Worm (Caenorhabditis elegans) whole organism, late embryonic: ENCODE data around the gene fbxa-82.

Source experiments
- C38D4.7 ChIP-seq: fragments of 200-800 bp; sonication (Bioruptor generic); optimal IDR thresholded peaks from 2 replicates; lab custom pipeline; 2018; ENCODE audit warnings: mild to moderate bottlenecking, missing genetic modification characterization, moderate library complexity, missing compliant biosample characterization
- F13H6.1 ChIP-seq: sonication (generic microtip); optimal IDR thresholded peaks from 2 replicates; lab custom pipeline; 2016; ENCODE audit warnings: missing genetic modification characterization, missing compliant biosample characterization
- K02D7.2 ChIP-seq: sonication (generic microtip); optimal IDR thresholded peaks from 2 replicates; lab custom pipeline; 2017; ENCODE audit warnings: mild to moderate bottlenecking, missing genetic modification characterization, missing compliant biosample characterization
- K09A11.1 ChIP-seq: sonication (generic microtip); optimal IDR thresholded peaks from 2 replicates; lab custom pipeline; 2017; ENCODE audit warnings: antibody characterized with exemption, mild to moderate bottlenecking, missing genetic modification characterization, missing compliant biosample characterization; ENCODE audit not compliant: insufficient read depth
- Y22D7AL.16 ChIP-seq: sonication (generic microtip); optimal IDR thresholded peaks from 2 replicates; lab custom pipeline; 2016; ENCODE audit warnings: missing genetic modification characterization, missing compliant biosample characterization
- ama-1 ChIP-seq: fragments of 150-350 bp; optimal IDR thresholded peaks from 2 replicates; lab custom pipeline; 2014
- ceh-14 ChIP-seq: sonication (generic microtip); optimal IDR thresholded peaks from 2 replicates; lab custom pipeline; 2016; ENCODE audit warnings: missing genotype, missing genetic modification characterization, missing compliant biosample characterization
- ceh-22 ChIP-seq: sonication (generic microtip); optimal IDR thresholded peaks from 2 replicates; lab custom pipeline; 2017; ENCODE audit warnings: missing biosample characterization, missing genetic modification characterization
- ceh-24 ChIP-seq: sonication (generic microtip); optimal IDR thresholded peaks from 2 replicates; lab custom pipeline; 2016; ENCODE audit warnings: mild to moderate bottlenecking, missing genetic modification characterization, missing compliant biosample characterization
- ceh-30 ChIP-seq: fragments of 150-350 bp; optimal IDR thresholded peaks from 2 replicates; lab custom pipeline; 2014; ENCODE audit warnings: missing biosample characterization, missing genetic modification characterization
- ceh-34 ChIP-seq: sonication (generic microtip); optimal IDR thresholded peaks from 2 replicates; lab custom pipeline; 2016; ENCODE audit warnings: mild to moderate bottlenecking, missing genetic modification characterization, missing compliant biosample characterization
- ceh-45 ChIP-seq: fragments of 200-800 bp; sonication (Bioruptor generic); IDR thresholded peaks from 2 replicates; pipeline ENCODE4 v1.3.6; 2022; ENCODE audit warnings: missing genetic modification reagents, missing genetic modification characterization, missing compliant biosample characterization
- ceh-48 ChIP-seq: sonication (generic microtip); optimal IDR thresholded peaks from 2 replicates; lab custom pipeline; 2016; ENCODE audit warnings: missing genetic modification characterization, inconsistent platforms, missing compliant biosample characterization
- dve-1 ChIP-seq: sonication (generic microtip); optimal IDR thresholded peaks from 2 replicates; lab custom pipeline; 2017; ENCODE audit warnings: antibody characterized with exemption, mild to moderate bottlenecking, missing genetic modification characterization, missing compliant biosample characterization
- fax-1 ChIP-seq: sonication (generic microtip); optimal IDR thresholded peaks from 2 replicates; lab custom pipeline; 2016; ENCODE audit warnings: missing genotype, missing genetic modification characterization, missing compliant biosample characterization
- gmeb-2 ChIP-seq: sonication (generic microtip); optimal IDR thresholded peaks from 2 replicates; lab custom pipeline; 2016; ENCODE audit warnings: missing genetic modification characterization, inconsistent platforms, missing compliant biosample characterization
- hlh-15 ChIP-seq: sonication (generic microtip); optimal IDR thresholded peaks from 2 replicates; lab custom pipeline; 2016; ENCODE audit warnings: missing genetic modification characterization, missing compliant biosample characterization
- hlh-30 ChIP-seq: sonication (generic microtip); optimal IDR thresholded peaks from 2 replicates; lab custom pipeline; 2017; ENCODE audit warnings: antibody characterized with exemption, missing genetic modification characterization, missing compliant biosample characterization; ENCODE audit not compliant: insufficient read depth
- hlh-6 ChIP-seq: sonication (generic microtip); optimal IDR thresholded peaks from 2 replicates; lab custom pipeline; 2016; ENCODE audit warnings: missing genotype, missing genetic modification characterization, missing compliant biosample characterization
- lin-11 ChIP-seq: fragments of 200-800 bp; sonication (Bioruptor generic); optimal IDR thresholded peaks from 2 replicates; lab custom pipeline; 2018; ENCODE audit warnings: mild to moderate bottlenecking, missing genetic modification characterization, missing compliant biosample characterization
- madf-2 ChIP-seq: sonication (generic microtip); optimal IDR thresholded peaks from 2 replicates; lab custom pipeline; 2017; ENCODE audit warnings: missing genetic modification characterization, missing compliant biosample characterization
- nfya-1 ChIP-seq: sonication (generic microtip); optimal IDR thresholded peaks from 2 replicates; lab custom pipeline; 2017; ENCODE audit warnings: missing genetic modification characterization, mild to moderate bottlenecking, missing compliant biosample characterization, antibody characterized with exemption, moderate library complexity
- nhr-11 ChIP-seq: fragments of 150-350 bp; optimal IDR thresholded peaks from 2 replicates; lab custom pipeline; 2014; ENCODE audit warnings: missing biosample characterization, missing genetic modification characterization
- nhr-232 ChIP-seq: sonication (generic microtip); optimal IDR thresholded peaks from 2 replicates; lab custom pipeline; 2016; ENCODE audit warnings: missing genetic modification characterization, missing compliant biosample characterization
- npax-4 ChIP-seq: sonication (generic microtip); optimal IDR thresholded peaks from 2 replicates; lab custom pipeline; 2016; ENCODE audit warnings: missing genetic modification characterization, missing compliant biosample characterization
- pat-9 ChIP-seq: fragments of 200-800 bp; sonication (Bioruptor generic); optimal IDR thresholded peaks from 2 replicates; lab custom pipeline; 2018; ENCODE audit warnings: mild to moderate bottlenecking, missing genetic modification characterization, moderate library complexity, missing compliant biosample characterization
- pax-1 ChIP-seq: fragments of 150-350 bp; optimal IDR thresholded peaks from 2 replicates; lab custom pipeline; 2014; ENCODE audit warnings: missing biosample characterization, missing genetic modification characterization
- pqm-1 ChIP-seq: sonication (generic microtip); optimal IDR thresholded peaks from 2 replicates; lab custom pipeline; 2016; ENCODE audit warnings: missing genetic modification characterization, missing compliant biosample characterization
- pros-1 ChIP-seq: fragments of 150-350 bp; optimal IDR thresholded peaks from 2 replicates; lab custom pipeline; 2014; ENCODE audit warnings: missing biosample characterization, missing genetic modification reagents, missing genetic modification characterization
- sdc-2 ChIP-seq: sonication (generic microtip); optimal IDR thresholded peaks from 2 replicates; lab custom pipeline; 2016; ENCODE audit warnings: missing genotype, missing genetic modification characterization, missing compliant biosample characterization
- sox-2 ChIP-seq: fragments of 200-800 bp; sonication (Bioruptor generic); IDR thresholded peaks from 2 replicates; pipeline ENCODE4 v1.3.6; 2022; ENCODE audit warnings: missing genetic modification reagents, missing genetic modification characterization, missing compliant biosample characterization
- sox-4 ChIP-seq: sonication (generic microtip); optimal IDR thresholded peaks from 2 replicates; lab custom pipeline; 2017; ENCODE audit warnings: mild to moderate bottlenecking, missing genetic modification characterization, inconsistent platforms, missing compliant biosample characterization
- tbx-7 ChIP-seq: sonication (generic microtip); optimal IDR thresholded peaks from 2 replicates; lab custom pipeline; 2016; ENCODE audit warnings: missing genotype, missing genetic modification characterization, missing compliant biosample characterization
- unc-3 ChIP-seq, 2 experiments: fragments of 200-800 bp in 1 of 2; sonication (Bioruptor generic) in 1 of 2; sonication (generic microtip) in 1 of 2; conservative IDR thresholded peaks in 1 of 2; optimal IDR thresholded peaks in 1 of 2; 2 replicates each; pipeline versions ENCODE4 v1.3.6 to Lab custom; 2016 to 2022; ENCODE audit warnings: missing compliant biosample characterization in 2 of 2, missing genetic modification characterization in 2 of 2, missing genetic modification reagents in 1 of 2
- unc-86 ChIP-seq: sonication (generic microtip); optimal IDR thresholded peaks from 2 replicates; lab custom pipeline; 2016; ENCODE audit warnings: missing genetic modification characterization, missing compliant biosample characterization
- zip-5 ChIP-seq: sonication (generic microtip); optimal IDR thresholded peaks from 2 replicates; lab custom pipeline; 2016; ENCODE audit warnings: missing genetic modification characterization, missing compliant biosample characterization

The fbxa-82 gene

ce11 chrV:15016795-15017429 lies 35.4 kb downstream of the fbxa-82 start:
- TF ChIP-seq unc-3 (GFP tag; conservative IDR thresholded peaks at IDR 0.05; lab: Robert Waterston, UW) (no peak), unc-3 (tag; optimal IDR thresholded peaks at IDR 0.05; lab: Kevin White, UChicago) (no peak), nhr-232 (no peak), hlh-6 (tag; lab: Kevin White, UChicago) (no peak), fax-1 (tag; lab: Kevin White, UChicago) (no peak), npax-4 (tag; lab: Kevin White, UChicago) (no peak), C38D4.7 (GFP tag; lab: Kevin White, UChicago) (no peak), ama-1 (no peak), hlh-15 (tag; lab: Kevin White, UChicago) (no peak), K09A11.1 (tag; lab: Kevin White, UChicago) (no peak), pqm-1 (tag; lab: Kevin White, UChicago) (no peak), pros-1 (no peak), dve-1 (tag; lab: Kevin White, UChicago) (no peak), nhr-11 (tag; lab: Kevin White, UChicago) (no peak), ceh-24 (no peak), pat-9 (no peak)

ce11 chrV:15015799-15016198 lies 36.5 kb downstream of the fbxa-82 start:
- TF ChIP-seq unc-86 (no peak), nfya-1 (peak; percentile 13)

- TF ChIP-seq hlh-15 (tag; lab: Kevin White, UChicago), result no peak
- no peak for TF ChIP-seq Y22D7AL.16 (tag; lab: Kevin White, UChicago)
- no peak for TF ChIP-seq ceh-48 (tag; lab: Kevin White, UChicago)
- no peak for TF ChIP-seq sdc-2 (tag; lab: Kevin White, UChicago)
These were observed 38.2 kb downstream of the fbxa-82 start, which contains the start of gene obr-2 for ce11 chrV:15014164-15014563. Gene obr-2, minus strand, starts transcription at chrV:15014264.

- TF ChIP-seq sox-2 (GFP tag; lab: Robert Waterston, UW) (no peak), ceh-30 (tag; lab: Kevin White, UChicago) (no peak), fax-1 (tag; lab: Kevin White, UChicago) (no peak), gmeb-2 (no peak), lin-11 (tag; lab: Kevin White, UChicago) (no peak), ceh-22 (tag; lab: Kevin White, UChicago) (no peak), tbx-7 (tag; lab: Kevin White, UChicago) (no peak), K09A11.1 (tag; lab: Kevin White, UChicago) (no peak), hlh-6 (tag; lab: Kevin White, UChicago) (no peak), ceh-24 (no peak), pax-1 (tag; lab: Kevin White, UChicago) (no peak), sox-4 (no peak), madf-2 (tag; lab: Kevin White, UChicago) (no peak), hlh-15 (tag; lab: Kevin White, UChicago) (no peak), pat-9 (no peak), zip-5 (tag; lab: Kevin White, UChicago) (no peak), K02D7.2 (tag; lab: Kevin White, UChicago) (no peak)
These were observed 39.0 kb downstream of the fbxa-82 start for ce11 chrV:15013328-15013727.

- TF ChIP-seq ceh-34 (tag; lab: Kevin White, UChicago), result no peak
- no peak for TF ChIP-seq gmeb-2
- TF ChIP-seq tbx-7 (tag; lab: Kevin White, UChicago), result no peak
- no peak for TF ChIP-seq hlh-30 (tag; lab: Kevin White, UChicago)
- no peak for TF ChIP-seq hlh-15 (tag; lab: Kevin White, UChicago)
- TF ChIP-seq ceh-45 (GFP tag; lab: Robert Waterston, UW), result no peak
- TF ChIP-seq ceh-14 (tag; lab: Kevin White, UChicago), result no peak
- TF ChIP-seq F13H6.1 (tag; lab: Kevin White, UChicago), result no peak
- TF ChIP-seq, all 69 proteins: peak for 0
These were observed 39.6 kb downstream of the fbxa-82 start for ce11 chrV:15012542-15013301.
